Fruit fly (Drosophila melanogaster): Measurements from ENCODE around the gene CG15747.
A peak's percentile ranks its signal among the peaks of the same experiment; 100 is the strongest.

CG15747 gene

DNA sequence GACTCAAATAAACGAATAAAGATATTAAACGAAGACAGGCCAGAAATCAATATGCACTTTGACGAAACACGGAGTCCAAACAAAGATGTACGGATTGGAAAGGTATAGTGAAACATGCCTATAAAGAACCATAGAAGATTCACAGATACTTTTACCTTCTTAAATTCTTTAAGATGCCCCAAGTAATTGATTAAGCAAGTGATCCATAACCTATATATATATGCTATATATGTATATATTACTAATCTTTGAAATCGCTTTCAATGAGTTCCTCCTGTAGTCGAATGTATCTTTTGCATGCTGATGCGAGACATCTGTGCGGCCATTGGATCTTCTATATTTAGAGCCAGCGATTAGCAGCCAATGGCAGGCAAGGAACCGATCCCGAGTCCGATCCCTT is 30.0 kb downstream of the CG15747 start, which contains the start of gene dmrt11E (continued):
- TF ChIP-seq HLH3B (GFP tag; IDR thresholded peaks at IDR 0.05) (peak; percentile 48; the same call in 1 of the 2 replicates), nerfin-1 (tag; optimal IDR thresholded peaks at IDR 0.05) (peak; percentile 54), Sin3A (optimal IDR thresholded peaks at IDR 0.05) (no peak), CG3407 (GFP tag; optimal IDR thresholded peaks at IDR 0.05) (peak; percentile 54), CG11696 (GFP tag; IDR thresholded peaks at IDR 0.05) (0 out of 2 replicates have a peak, but pooled peaks have one; percentile 28), hkb (optimal IDR thresholded peaks at IDR 0.05) (no peak), hkb (GFP tag; IDR thresholded peaks at IDR 0.05) (peak; percentile 54; the same call in 1 of the 2 replicates), MTF-1 (GFP tag; optimal IDR thresholded peaks at IDR 0.05; ENCODE audit: borderline replicate concordance) (peak; percentile 41), abd-A (tag; optimal IDR thresholded peaks at IDR 0.05) (no peak), CG7963 (GFP tag; IDR thresholded peaks at IDR 0.05; ENCODE audit: partially characterized antibody) (no peak), gcm (GFP tag; optimal IDR thresholded peaks at IDR 0.05) (peak; percentile 59), CG2129 (GFP tag; IDR thresholded peaks at IDR 0.05; ENCODE audit: partially characterized antibody) (no peak), nmo (GFP tag; optimal IDR thresholded peaks at IDR 0.05) (peak; percentile 79), ham (GFP tag; IDR thresholded peaks at IDR 0.05) (no peak), CG9215 (GFP tag; IDR thresholded peaks at IDR 0.05) (0 out of 2 replicates have a peak, but pooled peaks have one; percentile 20), dpn (GFP tag; optimal IDR thresholded peaks at IDR 0.05) (peak in 1 of 2 experiments; percentile 55), HLH4C (GFP tag; IDR thresholded peaks at IDR 0.05; ENCODE audit: partially characterized antibody) (no peak), lilli (GFP tag; optimal IDR thresholded peaks at IDR 0.05) (no peak), sqz (GFP tag; optimal IDR thresholded peaks at IDR 0.05) (no peak), CG1024 (GFP tag; IDR thresholded peaks at IDR 0.05) (peak; percentile 54), sd (tag; optimal IDR thresholded peaks at IDR 0.05) (no peak), croc (GFP tag; conservative IDR thresholded peaks at IDR 0.05) (peak; percentile 72), B-H2 (GFP tag; optimal IDR thresholded peaks at IDR 0.05) (no peak), Ptx1 (GFP tag; IDR thresholded peaks at IDR 0.05) (peak; percentile 71), Hmr (GFP tag; optimal IDR thresholded peaks at IDR 0.05) (no peak), sens (GFP tag) (peak; percentile 79), CG34422 (GFP tag; IDR thresholded peaks at IDR 0.05) (peak; percentile 32; the same call in 2 of the 3 replicates), Meics (GFP tag; optimal IDR thresholded peaks at IDR 0.05) (no peak), CG4820 (GFP tag; optimal IDR thresholded peaks at IDR 0.05) (peak; percentile 59), Ssrp (tag; optimal IDR thresholded peaks at IDR 0.05) (peak; percentile 70), CG7987 (GFP tag; optimal IDR thresholded peaks at IDR 0.05) (no peak), ssp (GFP tag; IDR thresholded peaks at IDR 0.05) (0 out of 2 replicates have a peak, but pooled peaks have one; percentile 32), wdn (GFP tag; IDR thresholded peaks at IDR 0.05) (no peak), tna (GFP tag; IDR thresholded peaks at IDR 0.05; ENCODE audit: partially characterized antibody) (no peak), CG3163 (GFP tag; optimal IDR thresholded peaks at IDR 0.05) (no peak), phol (tag; optimal IDR thresholded peaks at IDR 0.05) (peak; percentile 78), CG11456 (GFP tag; IDR thresholded peaks at IDR 0.05) (no peak), Hand (GFP tag; optimal IDR thresholded peaks at IDR 0.05) (no peak), CG1602 (GFP tag; optimal IDR thresholded peaks at IDR 0.05) (peak; percentile 47), cato (GFP tag; optimal IDR thresholded peaks at IDR 0.05; ENCODE audit: borderline replicate concordance) (no peak), pan (optimal IDR thresholded peaks at IDR 0.05) (no peak), pan (GFP tag; optimal IDR thresholded peaks at IDR 0.05 in 1 of 2, IDR thresholded peaks at IDR 0.05 in 1 of 2) (peak in 1 of 2 experiments; percentile 54), ken (GFP tag; IDR thresholded peaks at IDR 0.05) (peak; percentile 59; the same call in 1 of the 3 replicates), CG16813 (GFP tag; IDR thresholded peaks at IDR 0.05; ENCODE audit: partially characterized antibody) (no peak), CG8089 (GFP tag; optimal IDR thresholded peaks at IDR 0.05) (no peak), slbo (GFP tag; IDR thresholded peaks at IDR 0.05) (no peak), Spps (tag; optimal IDR thresholded peaks at IDR 0.05) (peak; percentile 61), jigr1 (GFP tag; IDR thresholded peaks at IDR 0.05) (no peak), NfI (GFP tag; optimal IDR thresholded peaks at IDR 0.05) (peak; percentile 8), CG12659 (GFP tag; optimal IDR thresholded peaks at IDR 0.05) (peak; percentile 20), nom (GFP tag; optimal IDR thresholded peaks at IDR 0.05) (no peak)
